Fruit fly (Drosophila melanogaster): Measurements from ENCODE around the gene CG43814.
A peak's percentile ranks its signal among the peaks of the same experiment; 100 is the strongest.

The CG43814 gene

dm6 chr2L:18776559-18776958 lies 28.6 kb downstream of the CG43814 start:
- TF ChIP-seq CG32006 (GFP tag; optimal IDR thresholded peaks at IDR 0.05) = no peak
- TF ChIP-seq acj6 (GFP tag; optimal IDR thresholded peaks at IDR 0.05) = no peak
- peak; percentile 41 for TF ChIP-seq Eip78C (GFP tag)

dm6 chr2L:18775274-18775673 lies 29.9 kb downstream of the CG43814 start:
- TF ChIP-seq CG3919 (GFP tag; optimal IDR thresholded peaks at IDR 0.05) (no peak), Sox14 (GFP tag; optimal IDR thresholded peaks at IDR 0.05) (no peak), Hr4 (GFP tag; optimal IDR thresholded peaks at IDR 0.05) (no peak), achi (GFP tag; optimal IDR thresholded peaks at IDR 0.05) (no peak), Sox102F (GFP tag; optimal IDR thresholded peaks at IDR 0.05) (no peak), topi (GFP tag; optimal IDR thresholded peaks at IDR 0.05) (no peak), CG6854 (GFP tag; optimal IDR thresholded peaks at IDR 0.05) (no peak), Hr39 (GFP tag; optimal IDR thresholded peaks at IDR 0.05) (no peak), svp (GFP tag) (no peak), Lpt (GFP tag; optimal IDR thresholded peaks at IDR 0.05) (no peak)

dm6 chr2L:18767815-18768214 lies 37.3 kb downstream of the CG43814 start:
- no peak for TF ChIP-seq CG4318 (GFP tag; optimal IDR thresholded peaks at IDR 0.05)
- no peak for TF ChIP-seq dsx (GFP tag; optimal IDR thresholded peaks at IDR 0.05; ENCODE audit: poor library complexity, severe bottlenecking)
- no peak for TF ChIP-seq net (GFP tag; optimal IDR thresholded peaks at IDR 0.05)
- TF ChIP-seq salr (GFP tag; optimal IDR thresholded peaks at IDR 0.05) = no peak
- TF ChIP-seq CG8632 (GFP tag; optimal IDR thresholded peaks at IDR 0.05) = no peak
- TF ChIP-seq spab (GFP tag; optimal IDR thresholded peaks at IDR 0.05) = no peak
- no peak for TF ChIP-seq CG6792 (GFP tag; optimal IDR thresholded peaks at IDR 0.05)
- TF ChIP-seq CG32006 (GFP tag; optimal IDR thresholded peaks at IDR 0.05) = no peak
- no peak for TF ChIP-seq Smox (GFP tag; optimal IDR thresholded peaks at IDR 0.05)
- no peak for TF ChIP-seq topi (GFP tag; optimal IDR thresholded peaks at IDR 0.05)
- no peak for TF ChIP-seq CG31627 (GFP tag; optimal IDR thresholded peaks at IDR 0.05)
- TF ChIP-seq fkh (GFP tag; optimal IDR thresholded peaks at IDR 0.05) = no peak
- no peak for TF ChIP-seq vri (GFP tag; optimal IDR thresholded peaks at IDR 0.05)
- TF ChIP-seq CG11902 (GFP tag; optimal IDR thresholded peaks at IDR 0.05) = no peak
- no peak for TF ChIP-seq CG3032 (tag; optimal IDR thresholded peaks at IDR 0.05)
- TF ChIP-seq Blimp-1 (GFP tag; optimal IDR thresholded peaks at IDR 0.05) = no peak
- no peak for TF ChIP-seq achi (GFP tag; optimal IDR thresholded peaks at IDR 0.05)
- TF ChIP-seq Lpt (GFP tag; optimal IDR thresholded peaks at IDR 0.05) = no peak

dm6 chr2L:18767137-18767536 lies 38.0 kb downstream of the CG43814 start:
- TF ChIP-seq OdsH (GFP tag; optimal IDR thresholded peaks at IDR 0.05) (peak; percentile 17), CG4318 (GFP tag; optimal IDR thresholded peaks at IDR 0.05) (peak; percentile 25), CG6276 (GFP tag; optimal IDR thresholded peaks at IDR 0.05) (peak; percentile 26), Lpt (GFP tag; optimal IDR thresholded peaks at IDR 0.05) (no peak), fd59A (GFP tag; optimal IDR thresholded peaks at IDR 0.05) (no peak), Blimp-1 (GFP tag; optimal IDR thresholded peaks at IDR 0.05) (no peak), ss (GFP tag; optimal IDR thresholded peaks at IDR 0.05) (no peak), CG32006 (GFP tag; optimal IDR thresholded peaks at IDR 0.05) (peak; percentile 61), CG8119 (GFP tag; IDR thresholded peaks at IDR 0.05) (peak; percentile 64), CG1621 (tag; optimal IDR thresholded peaks at IDR 0.05) (no peak), achi (GFP tag; optimal IDR thresholded peaks at IDR 0.05) (peak; percentile 43), CG6163 (GFP tag; IDR thresholded peaks at IDR 0.05) (peak; percentile 41; the same call in 1 of the 3 replicates), lz (GFP tag; optimal IDR thresholded peaks at IDR 0.05) (no peak), Hr4 (GFP tag; optimal IDR thresholded peaks at IDR 0.05) (peak; percentile 57), Eip78C (GFP tag) (peak; percentile 78), CG10631 (GFP tag; optimal IDR thresholded peaks at IDR 0.05) (peak; percentile 27), Eip75B (GFP tag; optimal IDR thresholded peaks at IDR 0.05) (peak; percentile 7), CG8319 (GFP tag; optimal IDR thresholded peaks at IDR 0.05) (no peak), CG6854 (GFP tag; optimal IDR thresholded peaks at IDR 0.05) (no peak), dac (GFP tag; optimal IDR thresholded peaks at IDR 0.05) (no peak), Ets96B (tag; optimal IDR thresholded peaks at IDR 0.05) (peak; percentile 47), esn (GFP tag; optimal IDR thresholded peaks at IDR 0.05) (no peak), svp (GFP tag) (no peak), eg (GFP tag; IDR thresholded peaks at IDR 0.05) (peak; percentile 58; the same call in 1 of the 3 replicates), CG31627 (GFP tag; optimal IDR thresholded peaks at IDR 0.05) (no peak), salr (GFP tag; optimal IDR thresholded peaks at IDR 0.05) (no peak), CG3032 (tag; optimal IDR thresholded peaks at IDR 0.05) (peak; percentile 35), CG15336 (GFP tag; IDR thresholded peaks at IDR 0.05) (peak; percentile 75), CG3919 (GFP tag; optimal IDR thresholded peaks at IDR 0.05) (peak; percentile 27), CG9139 (GFP tag; optimal IDR thresholded peaks at IDR 0.05) (peak; percentile 14), Smox (GFP tag; optimal IDR thresholded peaks at IDR 0.05) (no peak), dsx (GFP tag; optimal IDR thresholded peaks at IDR 0.05; ENCODE audit: poor library complexity, severe bottlenecking) (peak; percentile 40)

All from whole organism, prepupa.